Worm (Caenorhabditis elegans) whole organism, late embryonic: ENCODE measurements around the gene morc-1.

Source experiments
- K09A11.1 ChIP-seq: sonication (generic microtip); optimal IDR thresholded peaks from 2 replicates; lab custom pipeline; 2017; ENCODE audit warnings: antibody characterized with exemption, mild to moderate bottlenecking, missing genetic modification characterization, missing compliant biosample characterization; ENCODE audit not compliant: insufficient read depth
- ceh-31 ChIP-seq: sonication (generic microtip); optimal IDR thresholded peaks from 2 replicates; lab custom pipeline; 2016; ENCODE audit warnings: missing genetic modification characterization, missing compliant biosample characterization
- ceh-45 ChIP-seq: fragments of 200-800 bp; sonication (Bioruptor generic); IDR thresholded peaks from 2 replicates; pipeline ENCODE4 v1.3.6; 2022; ENCODE audit warnings: missing genetic modification reagents, missing genetic modification characterization, missing compliant biosample characterization
- ceh-9 ChIP-seq: sonication (generic microtip); optimal IDR thresholded peaks from 2 replicates; lab custom pipeline; 2016; ENCODE audit warnings: mild to moderate bottlenecking, missing genetic modification characterization, inconsistent platforms, missing compliant biosample characterization
- eyg-1 ChIP-seq: sonication (generic microtip); optimal IDR thresholded peaks from 2 replicates; lab custom pipeline; 2016; ENCODE audit warnings: missing genotype, missing genetic modification characterization, missing compliant biosample characterization
- lim-6 ChIP-seq: sonication (generic microtip); optimal IDR thresholded peaks from 2 replicates; lab custom pipeline; 2016; ENCODE audit warnings: missing genetic modification characterization, missing compliant biosample characterization
- nhr-232 ChIP-seq: sonication (generic microtip); optimal IDR thresholded peaks from 2 replicates; lab custom pipeline; 2016; ENCODE audit warnings: missing genetic modification characterization, missing compliant biosample characterization
- pag-3 ChIP-seq: sonication (generic microtip); optimal IDR thresholded peaks from 2 replicates; lab custom pipeline; 2016; ENCODE audit warnings: missing compliant biosample characterization, missing genetic modification characterization, borderline replicate concordance
- pha-4 ChIP-seq: fragments of 150-350 bp; optimal IDR thresholded peaks from 2 replicates; lab custom pipeline; 2018; ENCODE audit warnings: missing biosample characterization, missing genetic modification reagents, missing genetic modification characterization
- pqm-1 ChIP-seq: sonication (generic microtip); optimal IDR thresholded peaks from 2 replicates; lab custom pipeline; 2016; ENCODE audit warnings: missing genetic modification characterization, missing compliant biosample characterization
- pros-1 ChIP-seq: fragments of 150-350 bp; optimal IDR thresholded peaks from 2 replicates; lab custom pipeline; 2014; ENCODE audit warnings: missing biosample characterization, missing genetic modification reagents, missing genetic modification characterization
- ref-2 ChIP-seq: sonication (generic microtip); optimal IDR thresholded peaks from 2 replicates; lab custom pipeline; 2016; ENCODE audit warnings: missing genetic modification characterization, missing compliant biosample characterization
- ttx-3 ChIP-seq: sonication (generic microtip); optimal IDR thresholded peaks from 2 replicates; lab custom pipeline; 2016; ENCODE audit warnings: missing genetic modification reagents, missing genetic modification characterization, missing compliant biosample characterization

DNA sequence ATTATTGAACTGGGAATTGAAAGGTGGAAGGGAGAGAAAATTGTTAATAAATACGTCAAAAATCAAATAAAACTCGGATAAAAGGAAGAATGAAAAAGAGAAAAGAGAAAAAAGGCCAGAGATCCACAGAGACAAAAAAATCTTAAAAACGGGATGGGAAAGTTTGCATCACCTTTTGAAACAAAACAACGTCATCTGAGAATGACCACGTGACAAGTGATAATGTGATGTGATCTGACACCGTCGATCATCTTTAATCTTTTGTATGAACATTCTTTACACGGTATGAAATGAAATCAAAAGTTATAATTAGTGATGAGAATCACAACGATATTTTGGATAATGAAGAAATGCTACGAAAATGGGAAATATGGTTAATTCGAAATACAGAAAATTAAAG is 41.0 kb downstream of the morc-1 start:
- TF ChIP-seq ceh-31 (tag; lab: Kevin White, UChicago) (no peak), ttx-3 (tag; lab: Kevin White, UChicago) (no peak), nhr-232 (tag; lab: Kevin White, UChicago) (no peak), pros-1 (tag; lab: Kevin White, UChicago) (no peak), ceh-9 (tag; lab: Kevin White, UChicago) (no peak), ref-2 (no peak), pag-3 (tag; lab: Kevin White, UChicago) (no peak), lim-6 (no peak), pqm-1 (tag; lab: Kevin White, UChicago) (no peak), K09A11.1 (no peak), pha-4 (tag; lab: Kevin White, UChicago) (no peak), eyg-1 (tag; lab: Kevin White, UChicago) (no peak), ceh-45 (GFP tag; lab: Robert Waterston, UW) (no peak)
